Worm (Caenorhabditis elegans) whole organism, mixed stage, embryonic: ENCODE results near the gene aff-1.

Experiments
- M03D4.4 ChIP-seq: sonication (generic microtip); optimal IDR thresholded peaks from 2 replicates; lab custom pipeline; 2017; ENCODE audit warnings: mild to moderate bottlenecking, missing genetic modification characterization, missing compliant biosample characterization
- bed-3 ChIP-seq: fragments of 200-800 bp; sonication (Bioruptor generic); optimal IDR thresholded peaks from 3 replicates; lab custom pipeline; 2018; ENCODE audit warnings: mild to moderate bottlenecking, missing genetic modification characterization, moderate library complexity, missing compliant biosample characterization
- blmp-1 ChIP-seq: fragments of 150-350 bp; optimal IDR thresholded peaks from 2 replicates; lab custom pipeline; 2014; ENCODE audit warnings: missing biosample characterization, missing genetic modification characterization
- ceh-39 ChIP-seq: fragments of 150-350 bp; optimal IDR thresholded peaks from 2 replicates; lab custom pipeline; 2014; ENCODE audit warnings: missing biosample characterization, missing genetic modification characterization
- ceh-43 ChIP-seq: fragments of 200-800 bp; sonication (Bioruptor generic); optimal IDR thresholded peaks from 2 replicates; lab custom pipeline; 2018; ENCODE audit warnings: mild to moderate bottlenecking, missing genetic modification characterization, moderate library complexity, missing compliant biosample characterization
- ceh-83 ChIP-seq: fragments of 200-800 bp; sonication (Bioruptor generic); optimal IDR thresholded peaks from 2 replicates; lab custom pipeline; 2018; ENCODE audit warnings: mild to moderate bottlenecking, missing genetic modification characterization, missing compliant biosample characterization
- ces-1 ChIP-seq: fragments of 150-350 bp; optimal IDR thresholded peaks from 2 replicates; lab custom pipeline; 2014; ENCODE audit warnings: missing biosample characterization, missing genetic modification reagents, missing genetic modification characterization
- elt-1 ChIP-seq: sonication (generic microtip); optimal IDR thresholded peaks from 2 replicates; lab custom pipeline; 2017; ENCODE audit warnings: missing genetic modification characterization, mild to moderate bottlenecking, missing compliant biosample characterization, antibody characterized with exemption, moderate library complexity, borderline replicate concordance; ENCODE audit not compliant: insufficient read depth
- elt-3 ChIP-seq: fragments of 150-350 bp; optimal IDR thresholded peaks from 2 replicates; lab custom pipeline; 2014; ENCODE audit warnings: missing biosample characterization, missing genetic modification characterization
- flh-1 ChIP-seq: fragments of 200-800 bp; sonication (Bioruptor generic); optimal IDR thresholded peaks from 2 replicates; lab custom pipeline; 2018; ENCODE audit warnings: mild to moderate bottlenecking, missing genetic modification characterization, moderate library complexity, missing compliant biosample characterization
- ham-2 ChIP-seq: fragments of 200-800 bp; sonication (Bioruptor generic); optimal IDR thresholded peaks from 2 replicates; lab custom pipeline; 2018; ENCODE audit warnings: mild to moderate bottlenecking, missing genetic modification characterization, missing compliant biosample characterization
- hlh-1 ChIP-seq: fragments of 150-350 bp; optimal IDR thresholded peaks from 2 replicates; lab custom pipeline; 2014; ENCODE audit warnings: missing biosample characterization, missing genetic modification reagents, missing genetic modification characterization
- lin-13 ChIP-seq: fragments of 150-350 bp; optimal IDR thresholded peaks from 2 replicates; lab custom pipeline; 2014; ENCODE audit warnings: missing biosample characterization, missing genetic modification characterization
- lin-32 ChIP-seq: fragments of 200-800 bp; sonication (Bioruptor generic); optimal IDR thresholded peaks from 2 replicates; lab custom pipeline; 2018; ENCODE audit warnings: mild to moderate bottlenecking, missing genetic modification characterization, missing compliant biosample characterization
- lsy-2 ChIP-seq: fragments of 150-350 bp; optimal IDR thresholded peaks from 2 replicates; lab custom pipeline; 2014; ENCODE audit warnings: missing biosample characterization, missing genetic modification characterization
- mab-5 ChIP-seq: fragments of 150-350 bp; optimal IDR thresholded peaks from 2 replicates; lab custom pipeline; 2014; ENCODE audit warnings: missing biosample characterization, missing genetic modification characterization
- mls-2 ChIP-seq: sonication (generic microtip); optimal IDR thresholded peaks from 2 replicates; lab custom pipeline; 2016; ENCODE audit warnings: mild to moderate bottlenecking, missing genetic modification characterization, moderate library complexity, missing compliant biosample characterization
- nhr-12 ChIP-seq: fragments of 150-350 bp; optimal IDR thresholded peaks from 2 replicates; lab custom pipeline; 2014; ENCODE audit warnings: missing biosample characterization, missing genetic modification characterization
- nhr-2 ChIP-seq: fragments of 150-350 bp; optimal IDR thresholded peaks from 2 replicates; lab custom pipeline; 2014; ENCODE audit warnings: missing biosample characterization, missing genetic modification characterization
- nhr-237 ChIP-seq: fragments of 150-350 bp; optimal IDR thresholded peaks from 2 replicates; lab custom pipeline; 2014; ENCODE audit warnings: missing biosample characterization, missing genetic modification characterization
- nhr-28 ChIP-seq: fragments of 150-350 bp; optimal IDR thresholded peaks from 2 replicates; lab custom pipeline; 2014; ENCODE audit warnings: missing biosample characterization, missing genetic modification characterization
- nhr-76 ChIP-seq: sonication (generic microtip); optimal IDR thresholded peaks from 2 replicates; lab custom pipeline; 2017; ENCODE audit warnings: missing biosample characterization, missing genetic modification characterization
- pha-4 ChIP-seq: fragments of 150-350 bp; optimal IDR thresholded peaks from 2 replicates; lab custom pipeline; 2018; ENCODE audit warnings: missing biosample characterization, missing genetic modification reagents, missing genetic modification characterization
- snpc-4 ChIP-seq: fragments of 150-350 bp; optimal IDR thresholded peaks from 2 replicates; lab custom pipeline; 2014; ENCODE audit warnings: missing biosample characterization, missing genetic modification characterization
- sptf-1 ChIP-seq: sonication (generic microtip); optimal IDR thresholded peaks from 2 replicates; lab custom pipeline; 2017; ENCODE audit warnings: mild to moderate bottlenecking, missing genetic modification characterization, moderate library complexity, missing compliant biosample characterization
- tbx-8 ChIP-seq: fragments of 200-800 bp; sonication (Bioruptor generic); optimal IDR thresholded peaks from 2 replicates; lab custom pipeline; 2018; ENCODE audit warnings: mild to moderate bottlenecking, missing genetic modification characterization, moderate library complexity, missing compliant biosample characterization
- unc-120 ChIP-seq: sonication (generic microtip); optimal IDR thresholded peaks from 2 replicates; lab custom pipeline; 2017; ENCODE audit warnings: missing genetic modification characterization, missing compliant biosample characterization; ENCODE audit not compliant: poor library complexity, severe bottlenecking
- unc-39 ChIP-seq: fragments of 150-350 bp; optimal IDR thresholded peaks from 2 replicates; lab custom pipeline; 2014; ENCODE audit warnings: missing biosample characterization, missing genetic modification characterization
- unc-62 ChIP-seq: fragments of 150-350 bp; optimal IDR thresholded peaks from 2 replicates; lab custom pipeline; 2014; ENCODE audit warnings: missing biosample characterization, missing genetic modification reagents, missing genetic modification characterization
- zip-8 ChIP-seq: fragments of 150-350 bp; optimal IDR thresholded peaks from 2 replicates; lab custom pipeline; 2014; ENCODE audit warnings: missing biosample characterization, missing genetic modification characterization
- ztf-11 ChIP-seq: fragments of 150-350 bp; optimal IDR thresholded peaks from 2 replicates; lab custom pipeline; 2014; ENCODE audit warnings: missing biosample characterization, missing genetic modification characterization

The aff-1 gene

DNA sequence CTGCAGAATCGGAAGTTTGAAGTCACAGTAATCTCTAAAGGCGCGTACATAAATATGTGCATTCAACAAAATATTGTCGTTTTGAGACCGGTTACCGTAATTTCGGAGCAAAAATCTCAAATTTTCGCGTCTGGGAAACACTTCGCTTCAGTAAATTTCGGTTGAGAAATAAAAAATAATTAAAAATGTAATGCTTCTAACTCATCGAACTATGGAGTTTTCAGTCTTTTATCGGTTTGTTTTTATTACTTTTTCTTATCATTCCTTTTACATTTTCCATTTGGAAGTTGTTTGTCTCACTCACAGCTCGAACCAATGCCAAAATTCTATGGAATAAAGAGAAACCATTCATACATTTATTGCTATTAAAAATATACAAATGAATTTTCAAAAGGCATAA, 24.7 kb upstream of the aff-1 start:
- TF ChIP-seq ham-2 (no peak), mab-5 (no peak), bed-3 (GFP tag; lab: Kevin White, UChicago) (no peak), lsy-2 (no peak), sptf-1 (tag; lab: Kevin White, UChicago) (no peak), nhr-12 (no peak), tbx-8 (GFP tag; lab: Kevin White, UChicago) (no peak), nhr-28 (tag; lab: Kevin White, UChicago) (no peak), zip-8 (tag; lab: Kevin White, UChicago) (no peak), unc-39 (no peak), blmp-1 (tag; lab: Kevin White, UChicago) (no peak), lin-32 (GFP tag; lab: Kevin White, UChicago) (no peak), lin-13 (tag; lab: Kevin White, UChicago) (no peak)

DNA sequence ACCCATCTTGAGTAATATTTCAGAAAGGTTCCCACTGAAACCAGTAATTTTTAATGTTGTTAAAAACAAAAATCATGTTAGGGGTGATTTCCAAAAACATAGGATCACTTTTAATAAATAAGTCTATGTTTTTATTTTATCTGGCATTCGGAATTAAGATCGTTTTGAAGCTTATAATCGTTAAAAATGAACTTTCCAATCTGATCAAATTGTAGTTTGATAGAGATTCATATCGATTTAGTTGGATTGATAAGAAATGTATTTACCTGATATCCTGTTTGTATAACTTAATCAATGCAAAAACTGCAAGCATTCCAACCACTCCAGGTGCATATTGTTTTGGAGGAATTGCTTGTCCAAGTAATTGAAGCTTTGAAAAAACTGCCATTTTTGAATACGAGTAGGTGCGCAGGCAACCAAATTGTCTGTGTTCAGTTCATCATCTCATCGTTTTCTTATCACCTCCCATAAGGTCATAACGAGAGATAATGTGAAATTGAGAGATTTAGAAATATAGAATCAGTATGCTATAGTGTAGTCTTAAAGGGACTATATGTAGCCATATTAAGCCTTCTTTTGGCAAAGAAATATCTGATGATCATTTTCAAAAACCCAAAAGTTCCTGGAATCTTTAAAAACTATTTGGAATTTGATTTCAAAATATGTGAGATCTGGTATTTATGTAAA, 23.9 kb upstream of the aff-1 start, which contains the start of gene pmp-2:
Gene pmp-2, minus strand, starts transcription at position 487 of the 687 bp plus-strand sequence.
- TF ChIP-seq nhr-237 (tag; lab: Kevin White, UChicago) (no peak), mab-5 (no peak), flh-1 (GFP tag; lab: Kevin White, UChicago) (no peak), ceh-39 (tag; lab: Kevin White, UChicago) (no peak), nhr-28 (tag; lab: Kevin White, UChicago) (no peak), mls-2 (tag; lab: Kevin White, UChicago) (no peak), unc-62 (GFP tag; lab: Kevin White, UChicago) (no peak), M03D4.4 (tag; lab: Kevin White, UChicago) (no peak)

DNA sequence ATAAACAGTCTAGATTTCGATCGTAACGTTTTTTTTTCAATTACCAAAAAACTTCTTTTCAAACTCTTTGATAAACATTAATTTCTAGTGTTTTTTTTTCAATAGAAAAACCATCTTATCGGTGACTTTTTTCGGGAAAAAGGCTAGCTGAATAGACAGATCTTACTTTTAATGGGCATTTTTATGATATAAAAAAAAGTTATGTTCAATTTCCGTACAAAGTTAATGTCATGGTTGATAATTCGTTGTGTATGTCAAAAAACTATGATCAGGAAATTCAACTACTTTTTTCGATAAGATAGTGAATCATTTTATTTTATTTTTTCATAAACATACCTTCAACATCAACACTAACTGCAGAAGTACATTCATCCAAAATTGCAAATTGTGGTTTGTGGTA, 21.0 kb upstream of the aff-1 start:
- TF ChIP-seq elt-3 (tag; lab: Kevin White, UChicago) (no peak), pha-4 (tag; lab: Kevin White, UChicago) (no peak), nhr-2 (no peak), ceh-83 (GFP tag; lab: Kevin White, UChicago) (no peak), nhr-12 (no peak), nhr-76 (tag; lab: Kevin White, UChicago) (no peak), M03D4.4 (tag; lab: Kevin White, UChicago) (no peak), nhr-28 (tag; lab: Kevin White, UChicago) (no peak), elt-1 (tag; lab: Kevin White, UChicago) (no peak), lin-32 (GFP tag; lab: Kevin White, UChicago) (no peak), zip-8 (tag; lab: Kevin White, UChicago) (no peak), bed-3 (GFP tag; lab: Kevin White, UChicago) (no peak), flh-1 (GFP tag; lab: Kevin White, UChicago) (no peak)

DNA sequence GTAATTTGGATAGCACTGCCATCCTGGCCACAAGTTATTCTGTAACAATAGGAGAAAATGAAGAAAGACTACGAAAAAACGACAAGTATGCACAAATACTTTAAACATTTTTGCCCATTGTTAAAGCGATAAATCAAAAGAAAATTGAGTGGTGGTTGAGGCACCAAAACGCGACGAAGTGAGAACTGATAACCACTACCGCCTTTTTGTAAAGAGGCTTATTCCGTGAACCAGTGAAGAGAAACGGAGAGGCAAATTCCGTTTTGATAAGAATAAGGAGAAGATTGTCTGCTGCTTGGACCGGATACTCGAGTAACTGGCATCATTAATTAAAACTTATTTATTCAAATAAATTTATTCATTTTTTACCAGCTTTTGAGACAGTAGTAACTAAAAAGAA, 20.2 kb upstream of the aff-1 start, which contains the start of gene pmp-1:
Gene pmp-1, minus strand, starts transcription at position 39 of the 400 bp plus-strand sequence.
- TF ChIP-seq nhr-28 (tag; lab: Kevin White, UChicago) = no peak
- no peak for TF ChIP-seq unc-120 (tag; lab: Kevin White, UChicago)
- TF ChIP-seq lin-32 (GFP tag; lab: Kevin White, UChicago) = no peak
- TF ChIP-seq lsy-2 = no peak
- TF ChIP-seq ztf-11 (tag; lab: Kevin White, UChicago) = no peak
- TF ChIP-seq elt-1 (tag; lab: Kevin White, UChicago) = no peak
- TF ChIP-seq ceh-39 (tag; lab: Kevin White, UChicago) = no peak
- TF ChIP-seq flh-1 (GFP tag; lab: Kevin White, UChicago) = no peak
- TF ChIP-seq hlh-1 (tag; lab: Kevin White, UChicago) = no peak
- no peak for TF ChIP-seq nhr-237 (tag; lab: Kevin White, UChicago)

DNA sequence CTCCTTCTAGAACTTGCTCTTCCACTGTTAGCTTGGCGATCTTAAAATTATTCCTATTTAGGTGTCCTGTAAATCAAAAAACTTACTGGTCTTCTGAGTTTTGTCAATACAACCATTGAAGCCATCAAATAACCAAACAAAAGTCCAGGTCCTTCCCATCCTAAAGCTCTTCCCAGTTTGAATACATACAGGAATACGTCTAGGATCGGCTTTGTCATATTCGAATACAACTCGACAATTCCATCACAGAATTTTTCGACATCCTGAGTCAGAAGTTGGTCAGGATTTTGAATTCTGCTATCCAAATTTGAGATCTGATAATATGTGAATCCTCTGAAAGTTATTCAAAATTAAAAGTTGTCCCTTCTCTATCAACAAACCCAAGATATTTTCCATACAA, 18.8 kb upstream of the aff-1 start:
- TF ChIP-seq tbx-8 (GFP tag; lab: Kevin White, UChicago) (no peak), unc-62 (GFP tag; lab: Kevin White, UChicago) (no peak), nhr-76 (tag; lab: Kevin White, UChicago) (no peak), ztf-11 (tag; lab: Kevin White, UChicago) (no peak), ces-1 (GFP tag; lab: Kevin White, UChicago) (no peak), elt-1 (tag; lab: Kevin White, UChicago) (no peak), ceh-39 (tag; lab: Kevin White, UChicago) (no peak), lin-32 (GFP tag; lab: Kevin White, UChicago) (no peak), lin-13 (tag; lab: Kevin White, UChicago) (no peak), ceh-43 (GFP tag; lab: Kevin White, UChicago) (no peak), snpc-4 (tag; lab: Kevin White, UChicago) (no peak), flh-1 (GFP tag; lab: Kevin White, UChicago) (no peak), lsy-2 (no peak), mls-2 (tag; lab: Kevin White, UChicago) (no peak)
